Worm (Caenorhabditis elegans) whole organism, L1 larva: ENCODE measurements around the gene C17F4.12.
A peak's percentile ranks its signal among the peaks of the same experiment; 100 is the strongest.

Experiments used
- C04F5.9 ChIP-seq: sonication (generic microtip); optimal IDR thresholded peaks from 2 replicates; lab custom pipeline; 2016; ENCODE audit warnings: missing genetic modification characterization, missing compliant biosample characterization
- C34B4.2 ChIP-seq: sonication (generic microtip); optimal IDR thresholded peaks from 2 replicates; lab custom pipeline; 2017; ENCODE audit warnings: mild to moderate bottlenecking, missing genetic modification characterization, missing compliant biosample characterization
- F16B12.6 ChIP-seq: fragments of 150-350 bp; optimal IDR thresholded peaks from 2 replicates; lab custom pipeline; 2014; ENCODE audit warnings: missing biosample characterization, missing genetic modification characterization
- aly-2 ChIP-seq: fragments of 150-350 bp; optimal IDR thresholded peaks from 2 replicates; lab custom pipeline; 2014; ENCODE audit warnings: missing biosample characterization, missing genetic modification characterization
- ama-1 ChIP-seq: fragments of 150-350 bp; optimal IDR thresholded peaks from 2 replicates; lab custom pipeline; 2014
- ceh-8 ChIP-seq: fragments of 200-800 bp; sonication (Bioruptor generic); optimal IDR thresholded peaks from 2 replicates; lab custom pipeline; 2018; ENCODE audit warnings: mild to moderate bottlenecking, missing genetic modification characterization, moderate library complexity, missing compliant biosample characterization
- ces-1 ChIP-seq: fragments of 150-350 bp; optimal IDR thresholded peaks from 2 replicates; lab custom pipeline; 2014; ENCODE audit warnings: missing biosample characterization, missing genetic modification reagents, missing genetic modification characterization
- dpl-1 ChIP-seq, 3 experiments: fragments of 150-350 bp in 2 of 3; sonication (generic microtip) in 1 of 3; optimal IDR thresholded peaks; 2 replicates each; lab custom pipeline; 2014 to 2017; ENCODE audit warnings: missing biosample characterization in 3 of 3, missing genetic modification characterization in 3 of 3, missing genetic modification reagents in 3 of 3
- dsc-1 ChIP-seq: sonication (generic microtip); optimal IDR thresholded peaks from 2 replicates; lab custom pipeline; 2016; ENCODE audit warnings: mild to moderate bottlenecking, missing genetic modification characterization, missing compliant biosample characterization
- efl-1 ChIP-seq, 4 experiments: fragments of 150-350 bp; optimal IDR thresholded peaks in 3 of 4; peaks in 1 of 4; 1 replicate in 1 of 4; 2 replicates in 3 of 4; lab custom pipeline; 2014; ENCODE audit warnings: missing biosample characterization in 2 of 4, missing genetic modification characterization in 2 of 4, missing genetic modification reagents in 2 of 4
- egl-13 ChIP-seq: sonication (generic microtip); optimal IDR thresholded peaks from 2 replicates; lab custom pipeline; 2016; ENCODE audit warnings: missing genotype, missing genetic modification reagents, missing genetic modification characterization, missing compliant biosample characterization
- ets-5 ChIP-seq: fragments of 200-800 bp; sonication (Bioruptor generic); IDR thresholded peaks from 2 replicates; pipeline ENCODE4 v1.3.6; 2022; ENCODE audit warnings: missing genetic modification characterization, missing compliant biosample characterization
- fkh-8 ChIP-seq: sonication (generic microtip); optimal IDR thresholded peaks from 2 replicates; lab custom pipeline; 2016; ENCODE audit warnings: mild to moderate bottlenecking, missing genetic modification characterization, missing compliant biosample characterization
- isw-1 ChIP-seq: fragments of 200-800 bp; sonication (Bioruptor generic); IDR thresholded peaks from 2 replicates; pipeline ENCODE4 v1.3.6; 2022; ENCODE audit warnings: missing genetic modification characterization, missing compliant biosample characterization
- lin-13 ChIP-seq: fragments of 150-350 bp; optimal IDR thresholded peaks from 2 replicates; lab custom pipeline; 2014; ENCODE audit warnings: missing biosample characterization, missing genetic modification reagents, missing genetic modification characterization
- lsy-2 ChIP-seq, 2 experiments: fragments of 150-350 bp; optimal IDR thresholded peaks; 2 replicates each; lab custom pipeline; 2014; ENCODE audit warnings: missing biosample characterization in 2 of 2, missing genetic modification characterization in 2 of 2
- mab-9 ChIP-seq: fragments of 200-800 bp; sonication (Bioruptor generic); IDR thresholded peaks from 2 replicates; pipeline ENCODE4 v1.3.6; 2022; ENCODE audit warnings: missing genetic modification reagents, missing genetic modification characterization, missing compliant biosample characterization
- mdl-1 ChIP-seq, 2 experiments: fragments of 150-350 bp; optimal IDR thresholded peaks; 2 replicates each; lab custom pipeline; 2014 to 2017; ENCODE audit warnings: missing biosample characterization in 2 of 2, missing genetic modification characterization in 2 of 2, inconsistent platforms in 1 of 2
- mep-1 ChIP-seq: fragments of 150-350 bp; optimal IDR thresholded peaks from 2 replicates; lab custom pipeline; 2014; ENCODE audit warnings: missing biosample characterization, missing genetic modification characterization
- nhr-19 ChIP-seq: fragments of 200-800 bp; sonication (Bioruptor generic); conservative IDR thresholded peaks from 2 replicates; pipeline ENCODE4 v1.3.6; 2022; ENCODE audit warnings: missing genetic modification characterization, missing compliant biosample characterization
- nhr-237 ChIP-seq: fragments of 150-350 bp; optimal IDR thresholded peaks from 2 replicates; lab custom pipeline; 2014; ENCODE audit warnings: missing biosample characterization, missing genetic modification characterization
- nhr-71 ChIP-seq: sonication (generic microtip); optimal IDR thresholded peaks from 2 replicates; lab custom pipeline; 2016; ENCODE audit warnings: mild to moderate bottlenecking, missing genetic modification characterization, moderate library complexity, missing compliant biosample characterization
- nhr-76 ChIP-seq: sonication (generic microtip); optimal IDR thresholded peaks from 2 replicates; lab custom pipeline; 2017; ENCODE audit warnings: missing biosample characterization, missing genetic modification characterization
- nhr-77 ChIP-seq: fragments of 150-350 bp; optimal IDR thresholded peaks from 2 replicates; lab custom pipeline; 2014; ENCODE audit warnings: missing biosample characterization, missing genetic modification characterization
- nhr-85 ChIP-seq: sonication (generic microtip); peaks from one replicate; lab custom pipeline; 2016; ENCODE audit warnings: missing genetic modification characterization, inconsistent platforms, missing compliant biosample characterization
- pax-3 ChIP-seq: fragments of 200-800 bp; sonication (Bioruptor generic); optimal IDR thresholded peaks from 2 replicates; lab custom pipeline; 2018; ENCODE audit warnings: mild to moderate bottlenecking, missing genetic modification characterization, moderate library complexity, missing compliant biosample characterization
- snu-23 ChIP-seq: sonication (generic microtip); optimal IDR thresholded peaks from 2 replicates; lab custom pipeline; 2016; ENCODE audit warnings: missing genetic modification characterization, missing compliant biosample characterization
- sup-37 ChIP-seq: fragments of 200-800 bp; sonication (Bioruptor generic); optimal IDR thresholded peaks from 2 replicates; lab custom pipeline; 2018; ENCODE audit warnings: mild to moderate bottlenecking, missing genetic modification characterization, missing compliant biosample characterization
- swsn-7 ChIP-seq: sonication (generic microtip); optimal IDR thresholded peaks from 2 replicates; lab custom pipeline; 2016; ENCODE audit warnings: missing genetic modification characterization, missing compliant biosample characterization
- unc-130 ChIP-seq: fragments of 150-350 bp; optimal IDR thresholded peaks from 2 replicates; lab custom pipeline; 2017; ENCODE audit warnings: missing biosample characterization, missing genetic modification characterization, inconsistent platforms
- unc-30 ChIP-seq: sonication (generic microtip); optimal IDR thresholded peaks from 2 replicates; lab custom pipeline; 2017; ENCODE audit warnings: missing biosample characterization, missing genetic modification characterization
- unc-62 ChIP-seq: fragments of 150-350 bp; optimal IDR thresholded peaks from 2 replicates; lab custom pipeline; 2014; ENCODE audit warnings: missing biosample characterization, missing genetic modification reagents, missing genetic modification characterization
- unc-86 ChIP-seq: sonication (generic microtip); optimal IDR thresholded peaks from 2 replicates; lab custom pipeline; 2016; ENCODE audit warnings: missing genetic modification characterization, missing compliant biosample characterization
- zag-1 ChIP-seq: fragments of 150-350 bp; optimal IDR thresholded peaks from 2 replicates; lab custom pipeline; 2014; ENCODE audit warnings: missing biosample characterization, missing genetic modification characterization
- ztf-11 ChIP-seq, 2 experiments: sonication (generic microtip); optimal IDR thresholded peaks; 2 replicates each; lab custom pipeline; 2016 to 2017; ENCODE audit warnings: missing genetic modification characterization in 2 of 2, missing biosample characterization in 1 of 2, missing compliant biosample characterization in 1 of 2

Gene C17F4.12

ce11 chrII:3274923-3275322 is 31.0 kb upstream of the C17F4.12 start, which contains the start of gene F02E11.3:
F02E11.3 (minus strand) TSS chrII:3275023.
- TF ChIP-seq isw-1 (GFP tag; lab: Robert Waterston, UW) (no peak), ets-5 (GFP tag; lab: Robert Waterston, UW) (no peak), dpl-1 (GFP tag; optimal IDR thresholded peaks at IDR 0.05; lab: Kevin White, UChicago) (no peak), unc-130 (tag; lab: Kevin White, UChicago) (no peak), ama-1 (lab: Kevin White, UChicago) (no peak), aly-2 (tag; lab: Kevin White, UChicago) (no peak), ces-1 (GFP tag; lab: Kevin White, UChicago) (no peak), pax-3 (tag; lab: Kevin White, UChicago) (no peak), dsc-1 (no peak), mab-9 (GFP tag; lab: Robert Waterston, UW) (no peak), swsn-7 (tag; lab: Kevin White, UChicago) (no peak), C34B4.2 (no peak), unc-86 (tag; lab: Kevin White, UChicago) (no peak), nhr-237 (tag; lab: Kevin White, UChicago) (no peak), ceh-8 (GFP tag; lab: Kevin White, UChicago) (no peak), mdl-1 (tag; optimal IDR thresholded peaks at IDR 0.05; lab: Kevin White, UChicago) (no peak), nhr-76 (no peak), C04F5.9 (no peak), F16B12.6 (tag; lab: Kevin White, UChicago) (no peak), ztf-11 (tag; optimal IDR thresholded peaks at IDR 0.05; lab: Kevin White, UChicago) (no peak)

- TF ChIP-seq nhr-76, result no peak
- peak; percentile 4 for TF ChIP-seq fkh-8
- peak; percentile 26 for TF ChIP-seq unc-30 (tag; lab: Kevin White, UChicago)
- peak; percentile 27 for TF ChIP-seq nhr-71 (tag; lab: Kevin White, UChicago)
- TF ChIP-seq mdl-1 (tag; optimal IDR thresholded peaks at IDR 0.05; lab: Kevin White, UChicago), result no peak
- TF ChIP-seq dsc-1, result peak; percentile 59
- peak; percentile 9 for TF ChIP-seq mep-1 (tag; lab: Kevin White, UChicago)
These were observed 26.6 kb upstream of the C17F4.12 start for ce11 chrII:3270598-3270997.

ce11 chrII:3267815-3268214 is 23.8 kb upstream of the C17F4.12 start:
- no peak for TF ChIP-seq sup-37
- 0 out of 2 replicates have a peak, but pooled peaks have one; percentile 8 for TF ChIP-seq nhr-19 (GFP tag; lab: Robert Waterston, UW)
- TF ChIP-seq dpl-1 (GFP tag; optimal IDR thresholded peaks at IDR 0.05; lab: Kevin White, UChicago), result no peak
- peak in 1 of 2 experiments; percentile 1 for TF ChIP-seq efl-1 (optimal IDR thresholded peaks at IDR 0.05; lab: Kevin White, UChicago)
- no peak for TF ChIP-seq efl-1 (GFP tag; optimal IDR thresholded peaks at IDR 0.05 in 1 of 2; lab: Kevin White, UChicago)
- no peak for TF ChIP-seq ceh-8 (GFP tag; lab: Kevin White, UChicago)
- peak; percentile 3 for TF ChIP-seq snu-23 (GFP tag; lab: Kevin White, UChicago)
- TF ChIP-seq lin-13 (GFP tag; lab: Kevin White, UChicago), result no peak
- TF ChIP-seq egl-13 (tag; lab: Kevin White, UChicago), result no peak
- TF ChIP-seq lsy-2 (tag; optimal IDR thresholded peaks at IDR 0.05; lab: Kevin White, UChicago), result peak in 1 of 2 experiments; percentile 10

DNA sequence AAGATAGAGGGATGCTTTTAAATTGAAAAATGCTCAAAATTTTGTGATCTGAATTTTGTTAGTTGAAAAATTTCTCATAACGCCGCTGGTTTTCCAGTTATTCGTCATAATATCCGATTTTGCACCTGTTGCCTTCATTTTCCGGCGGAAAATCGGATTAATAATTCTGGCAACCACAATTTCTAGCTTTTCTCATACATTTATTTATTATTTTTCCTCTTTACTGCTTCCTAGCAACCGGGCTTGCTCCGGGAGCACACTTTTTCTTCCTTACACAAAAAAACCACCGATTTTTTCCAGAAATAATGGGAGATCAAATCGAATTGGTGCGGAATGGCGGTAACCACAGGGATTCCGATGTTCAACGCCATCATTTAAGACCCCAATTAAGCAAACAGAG is 23.4 kb upstream of the C17F4.12 start, which contains the start of gene F02E11.7:
TSS of gene F02E11.7 (plus strand) at position 301 of the 400 bp plus-strand sequence.
- peak; percentile 11 for TF ChIP-seq fkh-8
- no peak for TF ChIP-seq unc-30 (tag; lab: Kevin White, UChicago)

ce11 chrII:3264704-3265103 is 20.7 kb upstream of the C17F4.12 start:
- TF ChIP-seq nhr-19 (GFP tag; lab: Robert Waterston, UW), result no peak
- no peak for TF ChIP-seq dsc-1
- TF ChIP-seq zag-1 (tag; lab: Kevin White, UChicago), result no peak
- no peak for TF ChIP-seq unc-62
- no peak for TF ChIP-seq nhr-77
- no peak for TF ChIP-seq nhr-85
- TF ChIP-seq sup-37, result no peak
- TF ChIP-seq mab-9 (GFP tag; lab: Robert Waterston, UW), result no peak
- no peak for TF ChIP-seq swsn-7 (tag; lab: Kevin White, UChicago)
